Worm (Caenorhabditis elegans) whole organism, L2 larva: Measurements from ENCODE around the gene K02C4.5.

Experiments used
- ama-1 ChIP-seq: fragments of 150-350 bp; optimal IDR thresholded peaks from 2 replicates; lab custom pipeline; 2018; ENCODE audit warnings: inconsistent platforms
- lin-13 ChIP-seq: fragments of 150-350 bp; optimal IDR thresholded peaks from 2 replicates; lab custom pipeline; 2014; ENCODE audit warnings: missing biosample characterization, missing genetic modification reagents, missing genetic modification characterization
- mab-5 ChIP-seq: fragments of 150-350 bp; optimal IDR thresholded peaks from 2 replicates; lab custom pipeline; 2014; ENCODE audit warnings: missing biosample characterization, missing genetic modification characterization

ce11 chrII:8112063-8112462, 33.8 kb downstream of the K02C4.5 start, which contains the start of gene lron-4:
- no peak for TF ChIP-seq mab-5 (tag; lab: Kevin White, UChicago)
- no peak for TF ChIP-seq lin-13 (GFP tag; lab: Kevin White, UChicago)
- no peak for TF ChIP-seq ama-1 (lab: Kevin White, UChicago)
